Worm (Caenorhabditis elegans) whole organism, mixed stage, embryonic: Measurements from ENCODE around the gene enpp-1.

Experiments used
- M03D4.4 ChIP-seq: sonication (generic microtip); optimal IDR thresholded peaks from 2 replicates; lab custom pipeline; 2017; ENCODE audit warnings: mild to moderate bottlenecking, missing genetic modification characterization, missing compliant biosample characterization
- bed-3 ChIP-seq: fragments of 200-800 bp; sonication (Bioruptor generic); optimal IDR thresholded peaks from 3 replicates; lab custom pipeline; 2018; ENCODE audit warnings: mild to moderate bottlenecking, missing genetic modification characterization, moderate library complexity, missing compliant biosample characterization
- blmp-1 ChIP-seq: fragments of 150-350 bp; optimal IDR thresholded peaks from 2 replicates; lab custom pipeline; 2014; ENCODE audit warnings: missing biosample characterization, missing genetic modification characterization
- ceh-39 ChIP-seq: fragments of 150-350 bp; optimal IDR thresholded peaks from 2 replicates; lab custom pipeline; 2014; ENCODE audit warnings: missing biosample characterization, missing genetic modification characterization
- ceh-43 ChIP-seq: fragments of 200-800 bp; sonication (Bioruptor generic); optimal IDR thresholded peaks from 2 replicates; lab custom pipeline; 2018; ENCODE audit warnings: mild to moderate bottlenecking, missing genetic modification characterization, moderate library complexity, missing compliant biosample characterization
- ceh-83 ChIP-seq: fragments of 200-800 bp; sonication (Bioruptor generic); optimal IDR thresholded peaks from 2 replicates; lab custom pipeline; 2018; ENCODE audit warnings: mild to moderate bottlenecking, missing genetic modification characterization, missing compliant biosample characterization
- ces-1 ChIP-seq: fragments of 150-350 bp; optimal IDR thresholded peaks from 2 replicates; lab custom pipeline; 2014; ENCODE audit warnings: missing biosample characterization, missing genetic modification reagents, missing genetic modification characterization
- cnd-1 ChIP-seq: fragments of 200-800 bp; sonication (Bioruptor generic); optimal IDR thresholded peaks from 2 replicates; lab custom pipeline; 2018; ENCODE audit warnings: mild to moderate bottlenecking, missing genetic modification characterization, missing compliant biosample characterization
- drap-1 ChIP-seq: fragments of 200-800 bp; sonication (Bioruptor generic); optimal IDR thresholded peaks from 3 replicates; lab custom pipeline; 2018; ENCODE audit warnings: mild to moderate bottlenecking, missing genetic modification characterization, missing compliant biosample characterization
- elt-1 ChIP-seq: sonication (generic microtip); optimal IDR thresholded peaks from 2 replicates; lab custom pipeline; 2017; ENCODE audit warnings: missing genetic modification characterization, mild to moderate bottlenecking, missing compliant biosample characterization, antibody characterized with exemption, moderate library complexity, borderline replicate concordance; ENCODE audit not compliant: insufficient read depth
- elt-3 ChIP-seq: fragments of 150-350 bp; optimal IDR thresholded peaks from 2 replicates; lab custom pipeline; 2014; ENCODE audit warnings: missing biosample characterization, missing genetic modification characterization
- flh-1 ChIP-seq: fragments of 200-800 bp; sonication (Bioruptor generic); optimal IDR thresholded peaks from 2 replicates; lab custom pipeline; 2018; ENCODE audit warnings: mild to moderate bottlenecking, missing genetic modification characterization, moderate library complexity, missing compliant biosample characterization
- ham-2 ChIP-seq: fragments of 200-800 bp; sonication (Bioruptor generic); optimal IDR thresholded peaks from 2 replicates; lab custom pipeline; 2018; ENCODE audit warnings: mild to moderate bottlenecking, missing genetic modification characterization, missing compliant biosample characterization
- hlh-1 ChIP-seq: fragments of 150-350 bp; optimal IDR thresholded peaks from 2 replicates; lab custom pipeline; 2014; ENCODE audit warnings: missing biosample characterization, missing genetic modification reagents, missing genetic modification characterization
- lin-13 ChIP-seq: fragments of 150-350 bp; optimal IDR thresholded peaks from 2 replicates; lab custom pipeline; 2014; ENCODE audit warnings: missing biosample characterization, missing genetic modification characterization
- lin-32 ChIP-seq: fragments of 200-800 bp; sonication (Bioruptor generic); optimal IDR thresholded peaks from 2 replicates; lab custom pipeline; 2018; ENCODE audit warnings: mild to moderate bottlenecking, missing genetic modification characterization, missing compliant biosample characterization
- lsy-2 ChIP-seq: fragments of 150-350 bp; optimal IDR thresholded peaks from 2 replicates; lab custom pipeline; 2014; ENCODE audit warnings: missing biosample characterization, missing genetic modification characterization
- mab-5 ChIP-seq: fragments of 150-350 bp; optimal IDR thresholded peaks from 2 replicates; lab custom pipeline; 2014; ENCODE audit warnings: missing biosample characterization, missing genetic modification characterization
- nhr-12 ChIP-seq: fragments of 150-350 bp; optimal IDR thresholded peaks from 2 replicates; lab custom pipeline; 2014; ENCODE audit warnings: missing biosample characterization, missing genetic modification characterization
- nhr-2 ChIP-seq: fragments of 150-350 bp; optimal IDR thresholded peaks from 2 replicates; lab custom pipeline; 2014; ENCODE audit warnings: missing biosample characterization, missing genetic modification characterization
- nhr-237 ChIP-seq: fragments of 150-350 bp; optimal IDR thresholded peaks from 2 replicates; lab custom pipeline; 2014; ENCODE audit warnings: missing biosample characterization, missing genetic modification characterization
- nhr-76 ChIP-seq: sonication (generic microtip); optimal IDR thresholded peaks from 2 replicates; lab custom pipeline; 2017; ENCODE audit warnings: missing biosample characterization, missing genetic modification characterization
- pha-4 ChIP-seq: fragments of 150-350 bp; optimal IDR thresholded peaks from 2 replicates; lab custom pipeline; 2018; ENCODE audit warnings: missing biosample characterization, missing genetic modification reagents, missing genetic modification characterization
- sem-2 ChIP-seq: fragments of 200-800 bp; sonication (Bioruptor generic); optimal IDR thresholded peaks from 2 replicates; lab custom pipeline; 2018; ENCODE audit warnings: mild to moderate bottlenecking, missing genetic modification characterization, missing compliant biosample characterization
- snpc-4 ChIP-seq: fragments of 150-350 bp; optimal IDR thresholded peaks from 2 replicates; lab custom pipeline; 2014; ENCODE audit warnings: missing biosample characterization, missing genetic modification characterization
- sptf-1 ChIP-seq: sonication (generic microtip); optimal IDR thresholded peaks from 2 replicates; lab custom pipeline; 2017; ENCODE audit warnings: mild to moderate bottlenecking, missing genetic modification characterization, moderate library complexity, missing compliant biosample characterization
- tbx-8 ChIP-seq: fragments of 200-800 bp; sonication (Bioruptor generic); optimal IDR thresholded peaks from 2 replicates; lab custom pipeline; 2018; ENCODE audit warnings: mild to moderate bottlenecking, missing genetic modification characterization, moderate library complexity, missing compliant biosample characterization
- unc-39 ChIP-seq: fragments of 150-350 bp; optimal IDR thresholded peaks from 2 replicates; lab custom pipeline; 2014; ENCODE audit warnings: missing biosample characterization, missing genetic modification characterization
- unc-62 ChIP-seq: fragments of 150-350 bp; optimal IDR thresholded peaks from 2 replicates; lab custom pipeline; 2014; ENCODE audit warnings: missing biosample characterization, missing genetic modification reagents, missing genetic modification characterization
- zip-8 ChIP-seq: fragments of 150-350 bp; optimal IDR thresholded peaks from 2 replicates; lab custom pipeline; 2014; ENCODE audit warnings: missing biosample characterization, missing genetic modification characterization
- ztf-11 ChIP-seq: fragments of 150-350 bp; optimal IDR thresholded peaks from 2 replicates; lab custom pipeline; 2014; ENCODE audit warnings: missing biosample characterization, missing genetic modification characterization

The enpp-1 gene

DNA sequence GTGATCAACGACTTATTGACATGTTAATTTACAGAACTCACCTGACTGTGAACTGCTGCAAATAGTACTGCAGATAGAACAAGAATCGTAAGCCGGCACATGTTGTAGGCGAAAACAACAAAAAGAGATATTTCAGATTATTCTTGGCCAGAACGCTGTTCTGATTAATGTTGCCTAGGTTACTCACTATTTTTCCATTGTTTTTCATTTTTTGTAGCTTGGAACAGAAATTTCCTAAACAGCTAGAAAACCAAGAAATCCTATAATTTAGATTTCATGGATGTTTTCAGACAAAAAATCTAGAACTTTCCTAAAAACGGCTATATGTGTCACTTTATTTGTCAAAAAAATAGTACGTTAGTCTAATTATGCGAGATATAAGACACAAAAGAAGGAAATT is 23.3 kb downstream of the enpp-1 start, which contains the start of gene C27A7.9:
Gene C27A7.9, minus strand, starts transcription at position 101 of the 400 bp plus-strand sequence.
- TF ChIP-seq nhr-237 (tag; lab: Kevin White, UChicago) = no peak
- TF ChIP-seq flh-1 (GFP tag; lab: Kevin White, UChicago) = no peak
- no peak for TF ChIP-seq pha-4 (tag; lab: Kevin White, UChicago)
- TF ChIP-seq tbx-8 (GFP tag; lab: Kevin White, UChicago) = no peak
- TF ChIP-seq elt-1 (tag; lab: Kevin White, UChicago) = no peak
- TF ChIP-seq ceh-43 = no peak
- no peak for TF ChIP-seq nhr-76 (tag; lab: Kevin White, UChicago)
- TF ChIP-seq unc-39 = no peak
- TF ChIP-seq ham-2 (GFP tag; lab: Kevin White, UChicago) = no peak
- no peak for TF ChIP-seq ces-1 (GFP tag; lab: Kevin White, UChicago)
- TF ChIP-seq blmp-1 (tag; lab: Kevin White, UChicago) = no peak
- TF ChIP-seq zip-8 (tag; lab: Kevin White, UChicago) = no peak
- TF ChIP-seq mab-5 = no peak
- TF ChIP-seq lin-32 = no peak

DNA sequence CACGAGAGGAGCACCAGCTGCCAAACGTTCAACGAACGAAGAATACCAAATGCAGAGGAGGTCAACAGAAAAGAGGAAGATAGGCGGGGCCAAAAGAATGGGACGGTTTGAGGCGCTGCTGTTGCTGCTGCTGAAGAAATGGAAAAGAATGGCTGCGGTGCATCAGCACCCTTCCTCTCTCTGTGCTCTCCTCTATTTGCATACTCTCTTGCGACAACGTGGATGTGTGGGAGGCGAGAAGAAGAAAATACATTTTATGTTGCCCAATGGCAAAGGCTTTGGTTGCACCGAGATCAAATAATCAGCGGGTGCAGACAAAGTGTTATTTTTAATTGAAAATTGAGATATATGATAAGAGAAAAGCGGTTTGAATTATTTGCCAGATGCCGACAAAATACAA is 27.1 kb downstream of the enpp-1 start:
- no peak for TF ChIP-seq ceh-39
- TF ChIP-seq unc-62 = no peak

DNA sequence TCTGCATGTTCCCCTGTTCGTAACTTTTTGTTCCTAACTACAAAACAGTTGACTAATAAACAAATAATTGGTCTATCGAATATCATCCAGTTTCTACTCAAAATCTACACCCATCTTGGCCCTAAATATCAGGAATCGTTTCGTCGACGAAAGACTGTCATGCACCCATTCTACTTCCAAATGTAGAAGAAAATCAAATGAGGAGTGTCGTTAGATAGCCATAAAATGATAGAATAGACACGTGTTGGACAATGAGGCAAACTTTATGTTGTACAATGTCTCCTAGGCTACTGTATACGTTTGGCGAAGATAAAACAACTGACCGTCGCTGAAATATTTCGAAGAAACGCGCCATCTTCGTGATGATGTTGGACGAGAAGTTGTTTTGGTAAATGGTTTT is 28.7 kb downstream of the enpp-1 start:
- no peak for TF ChIP-seq lin-32
- no peak for TF ChIP-seq ceh-83 (GFP tag; lab: Kevin White, UChicago)
- no peak for TF ChIP-seq elt-3 (tag; lab: Kevin White, UChicago)
- TF ChIP-seq ces-1 (GFP tag; lab: Kevin White, UChicago) = no peak
- TF ChIP-seq flh-1 (GFP tag; lab: Kevin White, UChicago) = no peak
- TF ChIP-seq sptf-1 (tag; lab: Kevin White, UChicago) = no peak
- no peak for TF ChIP-seq lsy-2 (tag; lab: Kevin White, UChicago)
- no peak for TF ChIP-seq unc-62
- no peak for TF ChIP-seq drap-1 (GFP tag; lab: Kevin White, UChicago)
- no peak for TF ChIP-seq hlh-1 (tag; lab: Kevin White, UChicago)
- TF ChIP-seq tbx-8 (GFP tag; lab: Kevin White, UChicago) = no peak
- no peak for TF ChIP-seq zip-8 (tag; lab: Kevin White, UChicago)
- TF ChIP-seq bed-3 = no peak
- TF ChIP-seq nhr-2 = no peak
- TF ChIP-seq ceh-39 = no peak
- TF ChIP-seq ham-2 (GFP tag; lab: Kevin White, UChicago) = no peak
- TF ChIP-seq, all 35 proteins: peak for 0

DNA sequence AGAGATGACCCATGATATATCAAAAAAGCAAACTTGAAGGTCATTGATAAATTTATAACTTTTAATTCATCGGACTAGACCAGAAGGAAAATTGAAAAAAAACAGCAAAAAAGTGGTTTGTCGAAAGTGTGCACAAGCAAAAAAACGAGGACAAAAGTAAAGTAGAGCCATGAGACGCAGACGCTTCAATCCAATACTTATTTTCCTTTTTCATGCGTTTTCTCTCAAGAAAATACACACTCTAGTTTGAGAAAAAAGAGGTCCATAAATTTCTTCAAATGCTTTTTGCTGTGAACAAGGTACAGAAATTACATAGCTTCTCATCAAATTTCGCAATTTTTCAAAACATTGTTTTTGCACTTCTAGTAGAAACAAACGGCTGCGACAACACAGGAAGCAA is 29.9 kb downstream of the enpp-1 start:
- no peak for TF ChIP-seq nhr-76 (tag; lab: Kevin White, UChicago)
- no peak for TF ChIP-seq zip-8 (tag; lab: Kevin White, UChicago)
- TF ChIP-seq M03D4.4 = no peak
- TF ChIP-seq lin-13 (tag; lab: Kevin White, UChicago) = no peak
- no peak for TF ChIP-seq ztf-11 (tag; lab: Kevin White, UChicago)
- no peak for TF ChIP-seq elt-3 (tag; lab: Kevin White, UChicago)
- no peak for TF ChIP-seq ces-1 (GFP tag; lab: Kevin White, UChicago)
- TF ChIP-seq lsy-2 (tag; lab: Kevin White, UChicago) = no peak
- no peak for TF ChIP-seq nhr-237 (tag; lab: Kevin White, UChicago)
- no peak for TF ChIP-seq mab-5
- TF ChIP-seq hlh-1 (tag; lab: Kevin White, UChicago) = no peak
- no peak for TF ChIP-seq drap-1 (GFP tag; lab: Kevin White, UChicago)
- no peak for TF ChIP-seq cnd-1 (tag; lab: Kevin White, UChicago)
- no peak for TF ChIP-seq nhr-12 (tag; lab: Kevin White, UChicago)
- no peak for TF ChIP-seq lin-32
- TF ChIP-seq bed-3 = no peak
- TF ChIP-seq elt-1 (tag; lab: Kevin White, UChicago) = no peak
- no peak for TF ChIP-seq snpc-4

DNA sequence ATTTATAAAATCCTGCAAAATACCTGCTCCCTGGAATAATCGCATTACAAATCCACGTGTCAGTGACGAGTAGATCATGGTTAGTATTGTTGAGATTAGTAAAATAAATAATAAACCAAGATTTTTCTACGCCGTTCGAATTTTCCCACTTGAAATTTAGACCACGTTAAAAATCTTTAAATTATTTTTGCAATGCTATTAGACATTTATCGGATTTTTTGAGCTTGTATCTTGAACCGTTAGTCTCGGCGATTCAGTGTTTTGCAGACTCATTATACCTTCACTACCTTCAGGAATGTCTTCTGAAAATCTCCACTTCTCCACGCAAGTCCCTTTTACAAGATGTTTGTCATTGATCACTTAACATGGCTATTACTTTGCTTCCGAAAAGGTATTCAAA is 31.0 kb downstream of the enpp-1 start, which contains the start of gene C27A7.5:
Gene C27A7.5, minus strand, starts transcription at position 101 of the 400 bp plus-strand sequence.
- TF ChIP-seq ham-2 (GFP tag; lab: Kevin White, UChicago) (no peak), ceh-83 (GFP tag; lab: Kevin White, UChicago) (no peak), blmp-1 (tag; lab: Kevin White, UChicago) (no peak), lin-13 (tag; lab: Kevin White, UChicago) (no peak), lsy-2 (tag; lab: Kevin White, UChicago) (no peak), drap-1 (GFP tag; lab: Kevin White, UChicago) (no peak), ces-1 (GFP tag; lab: Kevin White, UChicago) (no peak), sem-2 (GFP tag; lab: Kevin White, UChicago) (no peak), pha-4 (tag; lab: Kevin White, UChicago) (no peak), bed-3 (no peak), lin-32 (no peak), nhr-12 (tag; lab: Kevin White, UChicago) (no peak), zip-8 (tag; lab: Kevin White, UChicago) (no peak)
